Worm (Caenorhabditis elegans): ENCODE measurements around the gene dpy-26.

DNA sequence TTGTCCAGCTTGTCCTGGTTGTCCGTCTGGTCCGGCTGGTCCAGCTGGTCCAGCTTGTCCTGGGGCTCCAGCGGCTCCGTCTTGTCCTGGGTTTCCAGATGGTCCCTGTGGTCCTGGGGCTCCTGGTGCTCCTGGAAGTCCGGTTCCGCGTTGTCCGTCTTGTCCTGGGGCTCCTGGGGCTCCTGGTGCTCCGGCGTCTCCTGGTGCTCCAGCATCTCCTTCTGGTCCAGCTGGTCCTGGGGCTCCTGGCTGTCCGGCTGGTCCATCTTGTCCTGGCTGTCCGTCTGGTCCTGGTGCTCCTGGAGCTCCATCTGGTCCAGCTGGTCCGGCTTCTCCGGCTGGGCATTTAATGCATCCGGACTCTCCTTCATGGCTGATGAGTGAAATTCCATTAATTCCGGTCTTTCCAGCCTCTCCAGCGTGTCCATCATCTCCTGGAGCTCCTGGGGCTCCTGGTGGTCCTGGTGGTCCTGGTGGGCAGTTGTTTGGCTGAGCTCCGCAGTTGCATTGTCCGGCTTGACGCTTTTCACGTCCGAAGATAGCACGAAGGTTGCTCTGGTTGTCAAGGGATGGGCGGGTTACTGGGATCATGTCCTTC is 23.3 kb downstream of the dpy-26 start:
- TF ChIP-seq lin-13 (tag; optimal IDR thresholded peaks at IDR 0.05): no peak
- TF ChIP-seq blmp-1 (tag; optimal IDR thresholded peaks at IDR 0.05): no peak
- TF ChIP-seq ces-1 (GFP tag; optimal IDR thresholded peaks at IDR 0.05): no peak
- TF ChIP-seq pha-4 (tag; optimal IDR thresholded peaks at IDR 0.05): no peak
- TF ChIP-seq lsy-2 (tag; optimal IDR thresholded peaks at IDR 0.05): no peak
- no peak for TF ChIP-seq nhr-2 (tag; optimal IDR thresholded peaks at IDR 0.05)
- no peak for TF ChIP-seq nhr-237 (tag; optimal IDR thresholded peaks at IDR 0.05)
- TF ChIP-seq unc-39 (tag; optimal IDR thresholded peaks at IDR 0.05): no peak
- TF ChIP-seq nhr-28 (tag; optimal IDR thresholded peaks at IDR 0.05): no peak
- TF ChIP-seq elt-3 (tag; optimal IDR thresholded peaks at IDR 0.05): no peak
- TF ChIP-seq elt-1 (tag; optimal IDR thresholded peaks at IDR 0.05; ENCODE audit: borderline replicate concordance, insufficient read depth): no peak
- no peak for TF ChIP-seq nhr-76 (tag; optimal IDR thresholded peaks at IDR 0.05)
